Fruit fly (Drosophila melanogaster): ENCODE measurements around the gene Fdx2.
A peak's percentile ranks its signal among the peaks of the same experiment; 100 is the strongest.

Gene Fdx2

DNA sequence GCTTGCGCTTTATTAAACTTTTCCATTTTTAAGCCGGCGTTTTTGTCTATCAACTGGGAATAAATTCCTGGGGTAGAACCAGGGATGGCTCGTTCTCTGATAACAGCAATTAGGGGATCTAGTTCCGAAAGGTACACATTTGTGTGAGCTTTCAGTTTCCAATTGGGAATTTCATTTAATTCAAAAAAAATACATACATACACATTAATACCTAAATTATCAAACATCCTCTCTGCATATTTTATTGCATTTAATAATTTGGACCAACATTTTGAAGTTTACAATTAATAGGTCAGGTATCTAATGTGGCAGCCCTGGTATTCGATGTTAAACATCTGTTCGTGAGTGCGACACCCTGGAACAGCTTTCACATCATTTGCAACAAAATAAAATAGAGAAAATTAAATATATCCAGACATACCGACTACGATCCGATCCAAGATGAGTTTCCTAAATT lies 33.2 kb upstream of the Fdx2 start, which contains the start of the genes CG15011 and CG1309 (continued):
- TF ChIP-seq NC2α (GFP tag; optimal IDR thresholded peaks at IDR 0.05) = peak; percentile 67
- no peak for TF ChIP-seq CG16779 (GFP tag; IDR thresholded peaks at IDR 0.05)
- peak; percentile 5 for TF ChIP-seq CG31365 (tag; optimal IDR thresholded peaks at IDR 0.05)
- peak; percentile 87 for TF ChIP-seq bab2 (GFP tag; optimal IDR thresholded peaks at IDR 0.05)
- TF ChIP-seq dimm (GFP tag; IDR thresholded peaks at IDR 0.05) = no peak
- peak; percentile 65 for TF ChIP-seq CrebB (tag; optimal IDR thresholded peaks at IDR 0.05)
- TF ChIP-seq pb (GFP tag; optimal IDR thresholded peaks at IDR 0.05) = peak; percentile 82
- peak; percentile 77 for TF ChIP-seq dmrt99B (tag; optimal IDR thresholded peaks at IDR 0.05)
- peak; percentile 91 for TF ChIP-seq pho (GFP tag; optimal IDR thresholded peaks at IDR 0.05)
- TF ChIP-seq HmgZ (tag; optimal IDR thresholded peaks at IDR 0.05) = peak; percentile 94
- TF ChIP-seq Dek (tag; optimal IDR thresholded peaks at IDR 0.05) = peak; percentile 82
- TF ChIP-seq tgo (GFP tag; IDR thresholded peaks at IDR 0.05) = peak; percentile 57; the same call in 2 of the 3 replicates
- TF ChIP-seq h (optimal IDR thresholded peaks at IDR 0.05) = no peak
- peak; percentile 40 for TF ChIP-seq CG6254 (GFP tag; optimal IDR thresholded peaks at IDR 0.05)
- no peak for TF ChIP-seq Doc2 (GFP tag; IDR thresholded peaks at IDR 0.05)
- TF ChIP-seq CG14014 (GFP tag; IDR thresholded peaks at IDR 0.05) = peak; percentile 71
- TF ChIP-seq CG18764 (GFP tag; optimal IDR thresholded peaks at IDR 0.05) = peak; percentile 75
- TF ChIP-seq pnt (GFP tag; optimal IDR thresholded peaks at IDR 0.05) = peak; percentile 67
- no peak; the same call in 1 of the 2 replicates for TF ChIP-seq Bgb (GFP tag; IDR thresholded peaks at IDR 0.05; ENCODE audit: partially characterized antibody)
- TF ChIP-seq Dip3 (GFP tag; optimal IDR thresholded peaks at IDR 0.05) = peak; percentile 80
- peak; percentile 81 for TF ChIP-seq ems (GFP tag; optimal IDR thresholded peaks at IDR 0.05)
- TF ChIP-seq BtbVII (GFP tag; optimal IDR thresholded peaks at IDR 0.05) = no peak
- TF ChIP-seq wdn (GFP tag; IDR thresholded peaks at IDR 0.05) = peak; percentile 71
- peak; percentile 96 for TF ChIP-seq Elba2 (GFP tag; optimal IDR thresholded peaks at IDR 0.05)
- peak; percentile 78 for TF ChIP-seq Fer2 (tag; optimal IDR thresholded peaks at IDR 0.05)
- peak; percentile 81 for TF ChIP-seq CG4854 (GFP tag; optimal IDR thresholded peaks at IDR 0.05)
- TF ChIP-seq CG2199 (GFP tag; IDR thresholded peaks at IDR 0.05) = 0 out of 3 replicates have a peak, but pooled peaks have one; percentile 23
- TF ChIP-seq gcm (GFP tag; optimal IDR thresholded peaks at IDR 0.05) = peak; percentile 77
- peak; percentile 93 for TF ChIP-seq CG12391 (tag; optimal IDR thresholded peaks at IDR 0.05)
- TF ChIP-seq slp2 (GFP tag; optimal IDR thresholded peaks at IDR 0.05) = peak; percentile 78
- TF ChIP-seq Ravus (GFP tag; IDR thresholded peaks at IDR 0.05) = no peak
- TF ChIP-seq CG11456 (GFP tag; IDR thresholded peaks at IDR 0.05) = peak; percentile 75; the same call in 2 of the 3 replicates
- TF ChIP-seq fu2 (GFP tag; optimal IDR thresholded peaks at IDR 0.05) = peak; percentile 81
- peak; percentile 59; the same call in 1 of the 2 replicates for TF ChIP-seq onecut (GFP tag; IDR thresholded peaks at IDR 0.05)
- TF ChIP-seq slbo (GFP tag; IDR thresholded peaks at IDR 0.05) = peak; percentile 90
- no peak for TF ChIP-seq cg (GFP tag; optimal IDR thresholded peaks at IDR 0.05)
- peak; percentile 66 for TF ChIP-seq eyg (GFP tag; optimal IDR thresholded peaks at IDR 0.05)
- TF ChIP-seq Pdp1 (GFP tag; optimal IDR thresholded peaks at IDR 0.05) = peak; percentile 82 to 88
- peak; percentile 75 for TF ChIP-seq vfl (GFP tag; optimal IDR thresholded peaks at IDR 0.05)
- TF ChIP-seq CG4282 (GFP tag; optimal IDR thresholded peaks at IDR 0.05) = no peak
- peak; percentile 87 for TF ChIP-seq CG10543 (GFP tag; optimal IDR thresholded peaks at IDR 0.05)
- TF ChIP-seq CG5245 (GFP tag; optimal IDR thresholded peaks at IDR 0.05) = peak; percentile 75
- TF ChIP-seq CG1024 (GFP tag; IDR thresholded peaks at IDR 0.05) = no peak
- TF ChIP-seq Ssrp (tag; optimal IDR thresholded peaks at IDR 0.05) = peak; percentile 79
- TF ChIP-seq CG10209 (GFP tag; optimal IDR thresholded peaks at IDR 0.05) = peak; percentile 77
- no peak for TF ChIP-seq jing (GFP tag; optimal IDR thresholded peaks at IDR 0.05)
- peak in 1 of 2 experiments; percentile 46 for TF ChIP-seq Hr78 (GFP tag; optimal IDR thresholded peaks at IDR 0.05)
- TF ChIP-seq ind (GFP tag; optimal IDR thresholded peaks at IDR 0.05) = peak; percentile 90
- peak; percentile 96 for TF ChIP-seq CG32767 (GFP tag; IDR thresholded peaks at IDR 0.05)
- peak; percentile 84 for TF ChIP-seq sisA (GFP tag; IDR thresholded peaks at IDR 0.05)
- TF ChIP-seq CG7556 (GFP tag; optimal IDR thresholded peaks at IDR 0.05) = peak; percentile 75
